Fruit fly (Drosophila melanogaster) whole organism, pupa: ENCODE data around the gene ALiX.

ENCODE experiments used
- CG12605 ChIP-seq: fragments of 200-800 bp; sonication (Bioruptor generic); IDR thresholded peaks from 2 replicates; pipeline ENCODE4 v1.3.6; 2022; ENCODE audit warnings: missing biosample characterization, missing genetic modification characterization
- CG13204 ChIP-seq: fragments of 200-800 bp; sonication (Bioruptor generic); optimal IDR thresholded peaks from 2 replicates; lab custom pipeline; 2018; ENCODE audit warnings: missing biosample characterization, mild to moderate bottlenecking, missing genetic modification characterization, moderate library complexity
- CG14655 ChIP-seq: fragments of 200-800 bp; sonication (Bioruptor generic); optimal IDR thresholded peaks from 3 replicates; lab custom pipeline; 2017; ENCODE audit warnings: mild to moderate bottlenecking, missing biosample characterization, missing genetic modification reagents, missing genetic modification characterization
- CG15710 ChIP-seq: fragments of 200-800 bp; sonication (Bioruptor generic); optimal IDR thresholded peaks from 2 replicates; lab custom pipeline; 2018; ENCODE audit warnings: missing biosample characterization, mild to moderate bottlenecking, missing genetic modification characterization, moderate library complexity
- CG17806 ChIP-seq: fragments of 200-800 bp; sonication (Bioruptor generic); optimal IDR thresholded peaks from 2 replicates; lab custom pipeline; 2018; ENCODE audit warnings: missing biosample characterization, mild to moderate bottlenecking, missing genetic modification characterization, moderate library complexity
- CG32121 ChIP-seq: fragments of 200-800 bp; sonication (Bioruptor generic); IDR thresholded peaks from 2 replicates; pipeline ENCODE4 v1.3.6; 2022; ENCODE audit warnings: missing biosample characterization, missing genetic modification characterization
- CG34367 ChIP-seq: fragments of 200-800 bp; sonication (Bioruptor generic); optimal IDR thresholded peaks from 2 replicates; lab custom pipeline; 2018; ENCODE audit warnings: missing biosample characterization, mild to moderate bottlenecking, missing genetic modification characterization
- CG4496 ChIP-seq: fragments of 200-800 bp; sonication (Bioruptor generic); IDR thresholded peaks from 3 replicates; pipeline ENCODE4 v1.3.6; 2022; ENCODE audit warnings: missing biosample characterization, missing genetic modification characterization
- CG8159 ChIP-seq: fragments of 200-800 bp; sonication (Bioruptor generic); optimal IDR thresholded peaks from 3 replicates; lab custom pipeline; 2018; ENCODE audit warnings: missing biosample characterization, mild to moderate bottlenecking, missing genetic modification characterization, moderate library complexity
- CG8301 ChIP-seq: fragments of 200-800 bp; sonication (Bioruptor generic); optimal IDR thresholded peaks from 2 replicates; lab custom pipeline; 2018; ENCODE audit warnings: missing biosample characterization, mild to moderate bottlenecking, missing genetic modification characterization
- CG9948 ChIP-seq: fragments of 200-800 bp; sonication (Bioruptor generic); optimal IDR thresholded peaks from 2 replicates; lab custom pipeline; 2018; ENCODE audit warnings: missing biosample characterization, mild to moderate bottlenecking, missing genetic modification characterization, moderate library complexity
- D1 ChIP-seq: fragments of 200-800 bp; sonication (Bioruptor generic); optimal IDR thresholded peaks from 2 replicates; lab custom pipeline; 2018; ENCODE audit warnings: missing biosample characterization, mild to moderate bottlenecking, missing genetic modification characterization, moderate library complexity
- EcR ChIP-seq: fragments of 200-800 bp; sonication (Bioruptor generic); optimal IDR thresholded peaks from 3 replicates; lab custom pipeline; 2019; ENCODE audit warnings: missing biosample characterization, missing genetic modification characterization, mild to moderate bottlenecking, moderate library complexity, missing genetic modification reagents
- Ets98B ChIP-seq: fragments of 200-800 bp; sonication (Bioruptor generic); IDR thresholded peaks from 2 replicates; pipeline ENCODE4 v1.3.6; 2022; ENCODE audit warnings: missing biosample characterization, missing genetic modification characterization
- Pif1A ChIP-seq: fragments of 200-800 bp; sonication (Bioruptor generic); optimal IDR thresholded peaks from 3 replicates; lab custom pipeline; 2016; ENCODE audit warnings: missing biosample characterization, missing genetic modification characterization
- Pif1B ChIP-seq: fragments of 200-800 bp; sonication (Bioruptor generic); optimal IDR thresholded peaks from 3 replicates; lab custom pipeline; 2016; ENCODE audit warnings: missing biosample characterization, missing genetic modification characterization
- Snoo ChIP-seq: fragments of 200-800 bp; sonication (Bioruptor generic); optimal IDR thresholded peaks from 3 replicates; lab custom pipeline; 2017; ENCODE audit warnings: missing biosample characterization, mild to moderate bottlenecking, missing genetic modification characterization, inconsistent platforms
- fd96Ca ChIP-seq: fragments of 200-800 bp; sonication (Bioruptor generic); IDR thresholded peaks from 3 replicates; pipeline ENCODE4 v1.3.6; 2022; ENCODE audit warnings: missing biosample characterization, missing genetic modification characterization
- gl ChIP-seq: fragments of 200-800 bp; sonication (Bioruptor generic); optimal IDR thresholded peaks from 2 replicates; lab custom pipeline; 2018; ENCODE audit warnings: missing biosample characterization, mild to moderate bottlenecking, missing genetic modification characterization
- rn ChIP-seq: fragments of 200-800 bp; sonication (Bioruptor generic); IDR thresholded peaks from 2 replicates; pipeline ENCODE4 v1.3.6; 2022; ENCODE audit warnings: missing biosample characterization, missing genetic modification characterization

The ALiX gene

dm6 chr3R:27694018-27694417 is 5.9 kb downstream of the ALiX start, which contains the start of gene CG43319:
Gene CG43319, plus strand, starts transcription at chr3R:27694318.
- TF ChIP-seq EcR (GFP tag; lab: Kevin White, UChicago): no peak
- no peak for TF ChIP-seq Pif1B (GFP tag; lab: Kevin White, UChicago)
- TF ChIP-seq CG13204 (GFP tag; lab: Kevin White, UChicago): no peak
- TF ChIP-seq CG15710 (tag; lab: Kevin White, UChicago): no peak
- TF ChIP-seq CG8301 (tag; lab: Kevin White, UChicago): no peak
- TF ChIP-seq gl: no peak
- no peak for TF ChIP-seq fd96Ca
- no peak for TF ChIP-seq rn
- TF ChIP-seq CG34367 (tag; lab: Kevin White, UChicago): no peak
- TF ChIP-seq CG9948 (tag; lab: Kevin White, UChicago): no peak
- TF ChIP-seq D1 (tag; lab: Kevin White, UChicago): no peak
- no peak for TF ChIP-seq Pif1A (GFP tag; lab: Kevin White, UChicago)
- TF ChIP-seq CG32121 (GFP tag; lab: Robert Waterston, UW): no peak
- no peak for TF ChIP-seq CG8159 (tag; lab: Kevin White, UChicago)
- no peak for TF ChIP-seq CG12605 (GFP tag; lab: Robert Waterston, UW)
- no peak for TF ChIP-seq Snoo (tag; lab: Kevin White, UChicago)
- TF ChIP-seq CG17806 (tag; lab: Kevin White, UChicago): no peak
- TF ChIP-seq CG4496 (GFP tag; lab: Robert Waterston, UW): no peak

- TF ChIP-seq CG13204 (GFP tag; lab: Kevin White, UChicago): peak; percentile 52
- TF ChIP-seq CG12605 (GFP tag; lab: Robert Waterston, UW): no peak
- peak; percentile 85 for TF ChIP-seq EcR (GFP tag; lab: Kevin White, UChicago)
Observed at dm6 chr3R:27692645-27693307, 7.1 kb downstream of the ALiX start.

- TF ChIP-seq Snoo (tag; lab: Kevin White, UChicago) (no peak), CG12605 (GFP tag; lab: Robert Waterston, UW) (no peak)
Observed at dm6 chr3R:27688034-27688433, 11.9 kb downstream of the ALiX start, which contains the start of gene CG31055. Gene CG31055, minus strand, starts transcription at chr3R:27688134.

dm6 chr3R:27685539-27686012 is 14.3 kb downstream of the ALiX start, which contains the start of gene CG12880:
Gene CG12880, plus strand, starts transcription at chr3R:27685962.
- TF ChIP-seq CG15710 (tag; lab: Kevin White, UChicago) (peak; percentile 42), Pif1A (GFP tag; lab: Kevin White, UChicago) (peak; percentile 22), Pif1B (GFP tag; lab: Kevin White, UChicago) (peak; percentile 35), CG9948 (tag; lab: Kevin White, UChicago) (peak; percentile 21), CG32121 (GFP tag; lab: Robert Waterston, UW) (no peak), CG8301 (tag; lab: Kevin White, UChicago) (peak; percentile 40), CG17806 (tag; lab: Kevin White, UChicago) (no peak), fd96Ca (no peak), CG14655 (GFP tag; lab: Kevin White, UChicago) (peak; percentile 72), CG8159 (tag; lab: Kevin White, UChicago) (peak; percentile 57)

dm6 chr3R:27685074-27685473 is 14.8 kb downstream of the ALiX start:
- TF ChIP-seq CG34367 (tag; lab: Kevin White, UChicago) (no peak), Pif1B (GFP tag; lab: Kevin White, UChicago) (no peak), EcR (GFP tag; lab: Kevin White, UChicago) (peak; percentile 20), fd96Ca (no peak), gl (no peak), CG9948 (tag; lab: Kevin White, UChicago) (no peak), Ets98B (GFP tag; lab: Robert Waterston, UW) (0 out of 2 replicates have a peak, but pooled peaks have one; percentile 6), Pif1A (GFP tag; lab: Kevin White, UChicago) (no peak), CG4496 (GFP tag; lab: Robert Waterston, UW) (no peak), rn (no peak), CG8301 (tag; lab: Kevin White, UChicago) (no peak), CG12605 (GFP tag; lab: Robert Waterston, UW) (no peak), CG32121 (GFP tag; lab: Robert Waterston, UW) (no peak), Snoo (tag; lab: Kevin White, UChicago) (no peak), D1 (tag; lab: Kevin White, UChicago) (no peak), CG8159 (tag; lab: Kevin White, UChicago) (no peak), CG13204 (GFP tag; lab: Kevin White, UChicago) (peak; percentile 77)
- TF ChIP-seq, all 21 proteins: peak for 3

- TF ChIP-seq CG13204 (GFP tag; lab: Kevin White, UChicago): no peak
- TF ChIP-seq CG12605 (GFP tag; lab: Robert Waterston, UW): no peak
- TF ChIP-seq CG8301 (tag; lab: Kevin White, UChicago): no peak
- TF ChIP-seq rn: no peak
- TF ChIP-seq fd96Ca: no peak
- TF ChIP-seq CG32121 (GFP tag; lab: Robert Waterston, UW): no peak
- no peak for TF ChIP-seq CG4496 (GFP tag; lab: Robert Waterston, UW)
- TF ChIP-seq CG34367 (tag; lab: Kevin White, UChicago): no peak
Observed at dm6 chr3R:27681799-27682198, 18.1 kb downstream of the ALiX start, which contains the start of gene Sce. Gene Sce, minus strand, starts transcription at chr3R:27682029.
